Fruit fly (Drosophila melanogaster) whole organism, wandering third instar larva: ENCODE data around the gene ea.

Experiments used
- Abd-B ChIP-seq: fragments of >200 bp; optimal IDR thresholded peaks from 2 replicates; lab custom pipeline; 2017; ENCODE audit warnings: missing biosample characterization, missing genetic modification characterization
- CrebA ChIP-seq: fragments of 200-800 bp; sonication (Bioruptor generic); optimal IDR thresholded peaks from 2 replicates; lab custom pipeline; 2016; ENCODE audit warnings: missing biosample characterization, mild to moderate bottlenecking, missing genetic modification characterization, borderline replicate concordance
- Dfd ChIP-seq: fragments of >200 bp; optimal IDR thresholded peaks from 2 replicates; lab custom pipeline; 2017; ENCODE audit warnings: missing biosample characterization, missing genetic modification characterization
- GATAd ChIP-seq: sonication (Bioruptor generic); optimal IDR thresholded peaks from 2 replicates; lab custom pipeline; 2016; ENCODE audit warnings: missing biosample characterization, missing genetic modification characterization
- Hr78 ChIP-seq: fragments of >200 bp; optimal IDR thresholded peaks from 2 replicates; lab custom pipeline; 2017; ENCODE audit warnings: missing biosample characterization, missing genetic modification characterization
- Mio ChIP-seq: sonication (Bioruptor generic); optimal IDR thresholded peaks from 2 replicates; lab custom pipeline; 2016; ENCODE audit warnings: missing biosample characterization, missing genetic modification characterization
- N ChIP-seq: fragments of >200 bp; optimal IDR thresholded peaks from 2 replicates; lab custom pipeline; 2018; ENCODE audit warnings: missing biosample characterization, missing external identifiers, missing genetic modification characterization
- Rel ChIP-seq, 2 experiments: fragments of 200-800 bp; sonication (Bioruptor generic) in 1 of 2; optimal IDR thresholded peaks; 2 replicates in 1 of 2; 3 replicates in 1 of 2; lab custom pipeline; 2016 to 2019; ENCODE audit warnings: mild to moderate bottlenecking in 2 of 2, missing biosample characterization in 2 of 2, missing genetic modification characterization in 2 of 2, moderate library complexity in 1 of 2
- br ChIP-seq: fragments of 200-800 bp; sonication (Bioruptor generic); optimal IDR thresholded peaks from 2 replicates; lab custom pipeline; 2016; ENCODE audit warnings: missing biosample characterization, missing genetic modification characterization
- pan ChIP-seq: fragments of >200 bp; optimal IDR thresholded peaks from 2 replicates; lab custom pipeline; 2017
- rgr ChIP-seq: fragments of 200-800 bp; sonication (Bioruptor generic); optimal IDR thresholded peaks from 3 replicates; lab custom pipeline; 2016; ENCODE audit warnings: missing biosample characterization, mild to moderate bottlenecking, missing genetic modification characterization
- tai ChIP-seq: sonication (Bioruptor generic); optimal IDR thresholded peaks from 2 replicates; lab custom pipeline; 2016; ENCODE audit warnings: missing biosample characterization, missing genetic modification characterization
- usp ChIP-seq: fragments of >200 bp; optimal IDR thresholded peaks from 2 replicates; lab custom pipeline; 2017; ENCODE audit warnings: missing biosample characterization, missing genetic modification characterization
- woc ChIP-seq: sonication (Bioruptor generic); optimal IDR thresholded peaks from 2 replicates; lab custom pipeline; 2016; ENCODE audit warnings: missing biosample characterization, mild to moderate bottlenecking, missing genetic modification characterization

dm6 chr3R:15345198-15346017 is 16.9 kb downstream of the ea start:
- no peak for TF ChIP-seq Mio
- no peak for TF ChIP-seq tai
- TF ChIP-seq GATAd (GFP tag; lab: Kevin White, UChicago), result no peak
- TF ChIP-seq usp, result no peak
- no peak for TF ChIP-seq woc
- no peak for TF ChIP-seq N (GFP tag; lab: Kevin White, UChicago)
- TF ChIP-seq br (GFP tag; lab: Kevin White, UChicago), result no peak
- TF ChIP-seq Dfd (GFP tag; lab: Kevin White, UChicago), result no peak
- no peak for TF ChIP-seq Abd-B (GFP tag; lab: Kevin White, UChicago)
- TF ChIP-seq rgr (GFP tag; lab: Kevin White, UChicago), result no peak
- TF ChIP-seq CrebA (GFP tag; lab: Kevin White, UChicago), result no peak
- TF ChIP-seq pan, result no peak
- TF ChIP-seq Rel (GFP tag; optimal IDR thresholded peaks at IDR 0.05; lab: Kevin White, UChicago), result no peak
- peak; percentile 67 for TF ChIP-seq Rel (tag; optimal IDR thresholded peaks at IDR 0.05; lab: Kevin White, UChicago)
- TF ChIP-seq Hr78, result no peak
